Worm (Caenorhabditis elegans): Measurements from ENCODE around the gene K05F1.10.

ce11 chrII:5845441-5845840 lies 40.2 kb upstream of the K05F1.10 start, which contains the start of the genes ZK1248.17 and H41C03.3:
- TF ChIP-seq med-1 (GFP tag; optimal IDR thresholded peaks at IDR 0.05; ENCODE audit: insufficient read depth) (no peak), klf-2 (GFP tag; conservative IDR thresholded peaks at IDR 0.05) (no peak), flt-1 (GFP tag; IDR thresholded peaks at IDR 0.05) (no peak), ztf-29 (GFP tag; IDR thresholded peaks at IDR 0.05) (no peak), tab-1 (GFP tag; IDR thresholded peaks at IDR 0.05) (no peak), ztf-23 (GFP tag; IDR thresholded peaks at IDR 0.05) (no peak), cog-1 (tag; optimal IDR thresholded peaks at IDR 0.05) (no peak), ref-1 (GFP tag; conservative IDR thresholded peaks at IDR 0.05) (no peak), T22C8.4 (GFP tag; IDR thresholded peaks at IDR 0.05) (no peak)

All from whole organism, midembryonic.